Fruit fly (Drosophila melanogaster) whole organism, embryonic: Measurements from ENCODE around the gene Ugt36F1.

ENCODE experiments used
- Abd-B ChIP-seq: fragments of 200-800 bp; sonication (Bioruptor generic); optimal IDR thresholded peaks from 2 replicates; lab custom pipeline; 2018; ENCODE audit warnings: missing biosample characterization, mild to moderate bottlenecking, missing genetic modification characterization, moderate library complexity
- Adf1 ChIP-seq: fragments of 200-800 bp; sonication (Bioruptor generic); IDR thresholded peaks from 2 replicates; pipeline ENCODE4 v1.3.6; 2022; ENCODE audit warnings: missing biosample characterization, missing genetic modification characterization
- Atf-2 ChIP-seq: fragments of 200-800 bp; sonication (Bioruptor generic); optimal IDR thresholded peaks from 2 replicates; lab custom pipeline; 2016; ENCODE audit warnings: missing biosample characterization, missing genetic modification characterization
- Atf6 ChIP-seq: fragments of 200-800 bp; sonication (Bioruptor generic); IDR thresholded peaks from 2 replicates; pipeline ENCODE4 v1.3.6; 2022; ENCODE audit warnings: missing biosample characterization, missing genetic modification characterization
- CG10209 ChIP-seq: fragments of 200-800 bp; sonication (Bioruptor generic); optimal IDR thresholded peaks from 3 replicates; lab custom pipeline; 2017; ENCODE audit warnings: missing biosample characterization, mild to moderate bottlenecking, missing genetic modification characterization, missing genetic modification reagents
- CG10654 ChIP-seq: fragments of 200-800 bp; sonication (Bioruptor generic); optimal IDR thresholded peaks from 2 replicates; lab custom pipeline; 2016; ENCODE audit warnings: missing biosample characterization, missing genetic modification characterization
- CG11695 ChIP-seq: fragments of 200-800 bp; sonication (Bioruptor generic); IDR thresholded peaks from 3 replicates; pipeline ENCODE4 v1.3.6; 2022; ENCODE audit warnings: missing biosample characterization, missing genetic modification characterization
- CG12155 ChIP-seq: fragments of 200-800 bp; sonication (Bioruptor generic); optimal IDR thresholded peaks from 3 replicates; lab custom pipeline; 2016; ENCODE audit warnings: missing biosample characterization, missing genetic modification characterization
- CG14050 ChIP-seq: fragments of 200-800 bp; sonication (Bioruptor generic); IDR thresholded peaks from 3 replicates; pipeline ENCODE4 v1.3.6; 2022; ENCODE audit warnings: missing biosample characterization, missing genetic modification characterization
- CG14710 ChIP-seq: fragments of 200-800 bp; sonication (Bioruptor generic); optimal IDR thresholded peaks from 3 replicates; lab custom pipeline; 2019; ENCODE audit warnings: missing biosample characterization, mild to moderate bottlenecking, missing genetic modification characterization, moderate library complexity
- CG16813 ChIP-seq: fragments of 200-800 bp; sonication (Bioruptor generic); IDR thresholded peaks from 3 replicates; pipeline ENCODE4 v1.3.6; 2022; ENCODE audit warnings: missing biosample characterization, missing genetic modification characterization; ENCODE audit not compliant: partially characterized antibody
- CG17612 ChIP-seq: fragments of 200-800 bp; sonication (Bioruptor generic); IDR thresholded peaks from 2 replicates; pipeline ENCODE4 v1.3.6; 2022; ENCODE audit warnings: missing biosample characterization, missing genetic modification characterization
- CG18262 ChIP-seq: fragments of 200-800 bp; optimal IDR thresholded peaks from 3 replicates; lab custom pipeline; 2019; ENCODE audit warnings: missing biosample characterization, mild to moderate bottlenecking, missing genetic modification characterization, moderate library complexity
- CG18599 ChIP-seq: fragments of 200-800 bp; sonication (Bioruptor generic); optimal IDR thresholded peaks from 3 replicates; lab custom pipeline; 2017; ENCODE audit warnings: missing biosample characterization, missing genetic modification characterization, mild to moderate bottlenecking, moderate library complexity, missing genetic modification reagents
- CG2875 ChIP-seq: fragments of 200-800 bp; sonication (Bioruptor generic); optimal IDR thresholded peaks from 2 replicates; lab custom pipeline; 2017; ENCODE audit warnings: missing biosample characterization, mild to moderate bottlenecking, missing genetic modification characterization, missing genetic modification reagents
- CG3163 ChIP-seq: fragments of 200-800 bp; sonication (Bioruptor generic); optimal IDR thresholded peaks from 3 replicates; lab custom pipeline; 2016; ENCODE audit warnings: missing biosample characterization, missing genetic modification characterization
- CG32772 ChIP-seq: fragments of 200-800 bp; sonication (Bioruptor generic); IDR thresholded peaks from 2 replicates; pipeline ENCODE4 v1.3.6; 2022; ENCODE audit warnings: missing biosample characterization, missing genetic modification characterization
- CG3281 ChIP-seq: fragments of 200-800 bp; sonication (Bioruptor generic); optimal IDR thresholded peaks from 3 replicates; lab custom pipeline; 2017; ENCODE audit warnings: missing biosample characterization, mild to moderate bottlenecking, missing genetic modification characterization
- CG6683 ChIP-seq: fragments of 200-800 bp; sonication (Bioruptor generic); optimal IDR thresholded peaks from 2 replicates; lab custom pipeline; 2017; ENCODE audit warnings: missing biosample characterization, mild to moderate bottlenecking, missing genetic modification characterization, missing genetic modification reagents
- CG7786 ChIP-seq: fragments of 200-800 bp; sonication (Bioruptor generic); optimal IDR thresholded peaks from 2 replicates; lab custom pipeline; 2016; ENCODE audit warnings: missing biosample characterization, missing genetic modification characterization
- CG8359 ChIP-seq: fragments of 200-800 bp; sonication (Bioruptor generic); optimal IDR thresholded peaks from 2 replicates; lab custom pipeline; 2017; ENCODE audit warnings: missing biosample characterization, mild to moderate bottlenecking, missing genetic modification characterization, borderline replicate concordance
- CG8924 ChIP-seq: fragments of 200-800 bp; optimal IDR thresholded peaks from 3 replicates; lab custom pipeline; 2019; ENCODE audit warnings: missing biosample characterization, mild to moderate bottlenecking, missing genetic modification characterization, moderate library complexity
- CG8944 ChIP-seq: fragments of 200-800 bp; sonication (Bioruptor generic); optimal IDR thresholded peaks from 3 replicates; lab custom pipeline; 2016; ENCODE audit warnings: missing biosample characterization, missing genetic modification characterization
- CHES-1-like ChIP-seq: fragments of 200-800 bp; sonication (Bioruptor generic); optimal IDR thresholded peaks from 2 replicates; lab custom pipeline; 2016; ENCODE audit warnings: missing biosample characterization, missing genetic modification characterization
- Doc3 ChIP-seq: fragments of 200-800 bp; sonication (Bioruptor generic); IDR thresholded peaks from 3 replicates; pipeline ENCODE4 v1.3.6; 2022; ENCODE audit warnings: missing biosample characterization, missing genetic modification characterization; ENCODE audit not compliant: partially characterized antibody
- Ets65A ChIP-seq: fragments of 200-800 bp; sonication (Bioruptor generic); peaks from one replicate; lab custom pipeline; 2016; ENCODE audit warnings: missing biosample characterization, missing genetic modification characterization
- Gsc ChIP-seq: fragments of 200-800 bp; sonication (Bioruptor generic); IDR thresholded peaks from 2 replicates; pipeline ENCODE4 v1.3.6; 2022; ENCODE audit warnings: missing biosample characterization, missing genetic modification characterization
- HLH4C ChIP-seq: fragments of 200-800 bp; sonication (Bioruptor generic); IDR thresholded peaks from 3 replicates; pipeline ENCODE4 v1.3.6; 2022; ENCODE audit warnings: missing biosample characterization, missing genetic modification characterization; ENCODE audit not compliant: partially characterized antibody
- Hey ChIP-seq: fragments of 200-800 bp; sonication (Bioruptor generic); optimal IDR thresholded peaks from 3 replicates; lab custom pipeline; 2018; ENCODE audit warnings: missing biosample characterization, mild to moderate bottlenecking, missing genetic modification characterization
- Lhr ChIP-seq: fragments of 200-800 bp; sonication (Bioruptor generic); optimal IDR thresholded peaks from 3 replicates; lab custom pipeline; 2017; ENCODE audit warnings: mild to moderate bottlenecking, missing biosample characterization, missing genetic modification reagents, missing genetic modification characterization
- MBD-R2 ChIP-seq: fragments of 200-800 bp; sonication (Bioruptor generic); IDR thresholded peaks from 2 replicates; pipeline ENCODE4 v1.3.6; 2022; ENCODE audit warnings: missing biosample characterization, missing genetic modification characterization
- Opbp ChIP-seq: fragments of 200-800 bp; sonication (Bioruptor generic); IDR thresholded peaks from 3 replicates; pipeline ENCODE4 v1.3.6; 2022; ENCODE audit warnings: missing biosample characterization, missing genetic modification characterization; ENCODE audit not compliant: partially characterized antibody
- Ptx1 ChIP-seq: fragments of 200-800 bp; sonication (Bioruptor generic); IDR thresholded peaks from 2 replicates; pipeline ENCODE4 v1.3.6; 2022; ENCODE audit warnings: missing biosample characterization, missing genetic modification characterization
- Sox102F ChIP-seq: fragments of 200-800 bp; sonication (Bioruptor generic); optimal IDR thresholded peaks from 2 replicates; lab custom pipeline; 2018; ENCODE audit warnings: missing biosample characterization, mild to moderate bottlenecking, missing genetic modification characterization, moderate library complexity
- danr ChIP-seq: fragments of 200-800 bp; sonication (Bioruptor generic); IDR thresholded peaks from 2 replicates; pipeline ENCODE4 v1.3.6; 2022; ENCODE audit warnings: missing biosample characterization, missing genetic modification characterization
- dimm ChIP-seq: fragments of 200-800 bp; sonication (Bioruptor generic); IDR thresholded peaks from 2 replicates; pipeline ENCODE4 v1.3.6; 2022; ENCODE audit warnings: missing biosample characterization, missing genetic modification characterization
- dmrt11E ChIP-seq: fragments of 200-800 bp; sonication (Bioruptor generic); optimal IDR thresholded peaks from 3 replicates; lab custom pipeline; 2018; ENCODE audit warnings: missing biosample characterization, mild to moderate bottlenecking, missing genetic modification characterization, moderate library complexity
- ftz-f1 ChIP-seq: fragments of 200-800 bp; sonication (Bioruptor generic); optimal IDR thresholded peaks from 2 replicates; lab custom pipeline; 2016; ENCODE audit warnings: missing biosample characterization, missing genetic modification characterization
- gfzf ChIP-seq: fragments of 200-800 bp; sonication (Bioruptor generic); optimal IDR thresholded peaks from 2 replicates; lab custom pipeline; 2016; ENCODE audit warnings: missing biosample characterization, mild to moderate bottlenecking, missing genetic modification characterization, moderate library complexity
- inv ChIP-seq: fragments of 200-800 bp; sonication (Bioruptor generic); IDR thresholded peaks from 2 replicates; pipeline ENCODE4 v1.3.6; 2022; ENCODE audit warnings: missing biosample characterization, missing genetic modification characterization; ENCODE audit not compliant: partially characterized antibody
- jing ChIP-seq: fragments of 200-800 bp; sonication (Bioruptor generic); optimal IDR thresholded peaks from 2 replicates; lab custom pipeline; 2018; ENCODE audit warnings: missing biosample characterization, mild to moderate bottlenecking, missing genetic modification characterization
- pfk ChIP-seq: fragments of 200-800 bp; sonication (Bioruptor generic); optimal IDR thresholded peaks from 2 replicates; lab custom pipeline; 2018; ENCODE audit warnings: missing biosample characterization, mild to moderate bottlenecking, missing genetic modification characterization, moderate library complexity
- pho ChIP-seq: fragments of 200-800 bp; sonication (Bioruptor generic); optimal IDR thresholded peaks from 2 replicates; lab custom pipeline; 2016; ENCODE audit warnings: missing biosample characterization, missing genetic modification characterization
- prd ChIP-seq, 3 experiments: fragments of >200 bp in 2 of 3; fragments of 200-800 bp in 1 of 3; sonication (Bioruptor generic) in 1 of 3; optimal IDR thresholded peaks in 2 of 3; IDR thresholded peaks in 1 of 3; 2 replicates in 2 of 3; 3 replicates in 1 of 3; pipeline versions ENCODE4 v1.3.6 to Lab custom; 2017 to 2022; ENCODE audit warnings: missing biosample characterization in 1 of 3, missing genetic modification characterization in 1 of 3
- ranshi ChIP-seq: fragments of 200-800 bp; sonication (Bioruptor generic); IDR thresholded peaks from 2 replicates; pipeline ENCODE4 v1.3.6; 2022; ENCODE audit warnings: missing biosample characterization, missing genetic modification characterization
- sima ChIP-seq: fragments of 200-800 bp; sonication (Bioruptor generic); optimal IDR thresholded peaks from 2 replicates; lab custom pipeline; 2016; ENCODE audit warnings: missing biosample characterization, missing genetic modification characterization
- unc-4 ChIP-seq: fragments of 200-800 bp; sonication (Bioruptor generic); IDR thresholded peaks from 2 replicates; pipeline ENCODE4 v1.3.6; 2022; ENCODE audit warnings: missing biosample characterization, missing genetic modification characterization; ENCODE audit not compliant: partially characterized antibody
- zfh2 ChIP-seq: fragments of 200-800 bp; sonication (Bioruptor generic); optimal IDR thresholded peaks from 2 replicates; lab custom pipeline; 2016; ENCODE audit warnings: missing biosample characterization, missing genetic modification characterization

Gene Ugt36F1

dm6 chr2L:18839143-18839872, 20.2 kb downstream of the Ugt36F1 start, which contains the start of gene CG10600 (continued):
- TF ChIP-seq CG7786 (peak; percentile 88), CG2875 (peak; percentile 40), Lhr (GFP tag; lab: Kevin White, UChicago) (peak; percentile 98), ranshi (GFP tag; lab: Robert Waterston, UW) (peak; percentile 62), gfzf (GFP tag; lab: Kevin White, UChicago) (peak; percentile 44), dimm (no peak), CG10209 (GFP tag; lab: Kevin White, UChicago) (peak; percentile 78), Gsc (GFP tag; lab: Robert Waterston, UW) (no peak), unc-4 (GFP tag; lab: Robert Waterston, UW) (peak; percentile 86), CG14050 (GFP tag; lab: Robert Waterston, UW) (peak; percentile 49; the same call in 2 of the 3 replicates), CG32772 (GFP tag; lab: Robert Waterston, UW) (peak; percentile 91), CG3163 (peak; percentile 80), Ptx1 (peak; percentile 69), Opbp (GFP tag; lab: Robert Waterston, UW) (peak; percentile 90), CG17612 (GFP tag; lab: Robert Waterston, UW) (peak; percentile 43; the same call in 1 of the 2 replicates), CG14710 (tag; lab: Kevin White, UChicago) (peak; percentile 94), Atf-2 (GFP tag; lab: Kevin White, UChicago) (peak; percentile 74), CG16813 (GFP tag; lab: Robert Waterston, UW) (peak; percentile 85), prd (optimal IDR thresholded peaks at IDR 0.05; lab: Kevin White, UChicago) (no peak), prd (GFP tag; IDR thresholded peaks at IDR 0.05; lab: Robert Waterston, UW) (peak; percentile 54; the same call in 2 of the 3 replicates), Adf1 (GFP tag; lab: Robert Waterston, UW) (peak; percentile 51), MBD-R2 (GFP tag; lab: Robert Waterston, UW) (peak; percentile 86), HLH4C (GFP tag; lab: Robert Waterston, UW) (peak; percentile 79), CG18262 (peak; percentile 53), Abd-B (GFP tag; lab: Kevin White, UChicago) (peak; percentile 72), sima (GFP tag; lab: Kevin White, UChicago) (peak; percentile 34), Ets65A (peak; percentile 99), Doc3 (peak; percentile 62), CHES-1-like (GFP tag; lab: Kevin White, UChicago) (peak; percentile 97), CG8944 (peak; percentile 90), CG10654 (GFP tag; lab: Kevin White, UChicago) (peak; percentile 75), dmrt11E (tag; lab: Kevin White, UChicago) (peak; percentile 54), inv (GFP tag; lab: Robert Waterston, UW) (peak; percentile 83), CG3281 (GFP tag; lab: Kevin White, UChicago) (peak; percentile 66), pfk (peak; percentile 4), ftz-f1 (GFP tag; lab: Kevin White, UChicago) (peak; percentile 69), CG18599 (GFP tag; lab: Kevin White, UChicago) (peak; percentile 86), CG11695 (GFP tag; lab: Robert Waterston, UW) (0 out of 3 replicates have a peak, but pooled peaks have one; percentile 11), jing (GFP tag; lab: Kevin White, UChicago) (peak; percentile 13), Atf6 (GFP tag; lab: Robert Waterston, UW) (peak; percentile 59; the same call in 1 of the 2 replicates), CG8924 (tag; lab: Kevin White, UChicago) (peak; percentile 45), danr (GFP tag; lab: Robert Waterston, UW) (no peak), CG6683 (no peak), CG8359 (GFP tag; lab: Kevin White, UChicago) (peak; percentile 38), CG12155 (peak; percentile 96), zfh2 (GFP tag; lab: Kevin White, UChicago) (peak; percentile 91), Sox102F (GFP tag; lab: Kevin White, UChicago) (no peak), pho (peak; percentile 88), Hey (tag; lab: Kevin White, UChicago) (no peak)
